Worm (Caenorhabditis elegans) whole organism, midembryonic: ENCODE measurements around the gene R151.8.

Experiments used
- cog-1 ChIP-seq: sonication (generic microtip); optimal IDR thresholded peaks from 2 replicates; lab custom pipeline; 2016; ENCODE audit warnings: missing genetic modification characterization, missing compliant biosample characterization
- flt-1 ChIP-seq: fragments of 200-800 bp; sonication (Bioruptor generic); IDR thresholded peaks from 2 replicates; pipeline ENCODE4 v1.3.6; 2022; ENCODE audit warnings: missing genetic modification characterization, missing compliant biosample characterization
- klf-2 ChIP-seq: fragments of 200-800 bp; sonication (Bioruptor generic); conservative IDR thresholded peaks from 2 replicates; pipeline ENCODE4 v1.3.6; 2022; ENCODE audit warnings: missing genetic modification reagents, missing genetic modification characterization, missing compliant biosample characterization
- med-1 ChIP-seq: sonication (generic microtip); optimal IDR thresholded peaks from 2 replicates; lab custom pipeline; 2017; ENCODE audit warnings: missing genetic modification characterization, mild to moderate bottlenecking, missing compliant biosample characterization, antibody characterized with exemption, missing genetic modification reagents; ENCODE audit not compliant: insufficient read depth
- ztf-29 ChIP-seq: fragments of 200-800 bp; sonication (Bioruptor generic); IDR thresholded peaks from 2 replicates; pipeline ENCODE4 v1.3.6; 2022; ENCODE audit warnings: missing genetic modification reagents, missing genetic modification characterization, missing compliant biosample characterization

- TF ChIP-seq med-1: no peak
- no peak for TF ChIP-seq klf-2 (GFP tag; lab: Robert Waterston, UW)
- no peak for TF ChIP-seq ztf-29
- TF ChIP-seq flt-1: no peak
- TF ChIP-seq cog-1 (tag; lab: Kevin White, UChicago): no peak
These were observed 19.1 kb downstream of the R151.8 start for ce11 chrIII:7210486-7210885.
